Worm (Caenorhabditis elegans) whole organism, L4 larva: ENCODE data around the gene F01G4.6.

Experiments
- ZK337.2 ChIP-seq: fragments of 200-800 bp; sonication (Bioruptor generic); IDR thresholded peaks from 2 replicates; pipeline ENCODE4 v1.3.6; 2022; ENCODE audit warnings: missing genetic modification reagents, missing genetic modification characterization, missing compliant biosample characterization
- ceh-28 ChIP-seq: fragments of 150-350 bp; optimal IDR thresholded peaks from 2 replicates; lab custom pipeline; 2014; ENCODE audit warnings: missing biosample characterization, missing genetic modification reagents, missing genetic modification characterization
- ceh-32 ChIP-seq: sonication (generic microtip); optimal IDR thresholded peaks from 2 replicates; lab custom pipeline; 2016; ENCODE audit warnings: mild to moderate bottlenecking, missing genetic modification characterization, missing compliant biosample characterization; ENCODE audit not compliant: poor library complexity
- hlh-30 ChIP-seq: sonication (generic microtip); optimal IDR thresholded peaks from 2 replicates; lab custom pipeline; 2017; ENCODE audit warnings: antibody characterized with exemption, mild to moderate bottlenecking, missing genetic modification characterization, missing compliant biosample characterization; ENCODE audit not compliant: insufficient read depth
- lin-13 ChIP-seq: fragments of 150-350 bp; optimal IDR thresholded peaks from 2 replicates; lab custom pipeline; 2014; ENCODE audit warnings: missing biosample characterization, missing genetic modification reagents, missing genetic modification characterization
- lin-15B ChIP-seq: fragments of 150-350 bp; sonication (generic microtip); optimal IDR thresholded peaks from 3 replicates; lab custom pipeline; 2014; ENCODE audit warnings: missing biosample characterization, missing genetic modification characterization
- lin-39 ChIP-seq: fragments of 150-350 bp; optimal IDR thresholded peaks from 2 replicates; lab custom pipeline; 2014; ENCODE audit warnings: missing biosample characterization, missing genetic modification reagents, missing genetic modification characterization
- nhr-111 ChIP-seq: fragments of 200-800 bp; sonication (Bioruptor generic); optimal IDR thresholded peaks from 2 replicates; lab custom pipeline; 2018; ENCODE audit warnings: mild to moderate bottlenecking, missing genetic modification characterization, missing compliant biosample characterization
- nhr-76 ChIP-seq: fragments of 150-350 bp; optimal IDR thresholded peaks from 2 replicates; lab custom pipeline; 2014; ENCODE audit warnings: missing biosample characterization, missing genetic modification characterization
- snpc-4 ChIP-seq: fragments of 150-350 bp; optimal IDR thresholded peaks from 2 replicates; lab custom pipeline; 2014; ENCODE audit warnings: missing biosample characterization, missing genetic modification characterization

DNA sequence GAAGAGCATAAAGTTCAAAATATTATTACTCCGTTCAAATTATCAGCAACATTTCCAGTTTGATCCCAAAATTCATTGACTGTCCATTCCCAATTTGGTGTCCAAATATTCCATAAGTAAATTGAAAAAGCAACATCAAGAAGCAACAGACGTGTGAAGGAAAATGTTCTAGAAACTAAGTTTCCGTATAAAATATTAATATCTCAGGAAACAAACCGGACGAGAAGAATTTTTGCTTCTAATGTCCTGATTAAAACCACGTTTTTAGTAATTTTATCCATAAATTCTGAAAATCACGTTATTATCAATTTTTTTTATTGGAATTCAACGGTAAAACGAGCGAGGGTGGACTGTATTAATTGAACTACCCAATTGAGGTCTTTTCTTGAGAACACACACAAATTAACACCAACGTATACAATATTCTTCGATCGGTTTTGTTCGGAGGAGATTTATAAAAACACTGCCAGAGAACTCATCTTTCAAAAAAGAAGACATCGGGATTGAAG is 2.3 kb downstream of the F01G4.6 start, which contains the start of gene pigq-1:
- TF ChIP-seq hlh-30 (tag; lab: Kevin White, UChicago) (no peak), ceh-32 (tag; lab: Kevin White, UChicago) (no peak), ZK337.2 (no peak), lin-39 (tag; lab: Kevin White, UChicago) (no peak), snpc-4 (tag; lab: Kevin White, UChicago) (no peak), nhr-111 (GFP tag; lab: Kevin White, UChicago) (no peak), lin-15B (tag; lab: Kevin White, UChicago) (no peak), lin-13 (GFP tag; lab: Kevin White, UChicago) (no peak), nhr-76 (tag; lab: Kevin White, UChicago) (no peak), ceh-28 (tag; lab: Kevin White, UChicago) (no peak)
